Worm (Caenorhabditis elegans): ENCODE measurements around the gene W06G6.11.

- no peak for TF ChIP-seq nhr-28 (tag; optimal IDR thresholded peaks at IDR 0.05)
- no peak for TF ChIP-seq ztf-4 (tag; optimal IDR thresholded peaks at IDR 0.05)
- TF ChIP-seq daf-12 (tag; optimal IDR thresholded peaks at IDR 0.05) = no peak
- no peak for TF ChIP-seq egl-27 (tag; optimal IDR thresholded peaks at IDR 0.05)
- no peak for TF ChIP-seq ama-1 (optimal IDR thresholded peaks at IDR 0.05)
- TF ChIP-seq sea-2 (GFP tag; optimal IDR thresholded peaks at IDR 0.05) = no peak
- TF ChIP-seq aly-2 (tag; optimal IDR thresholded peaks at IDR 0.05) = no peak
Measured at ce11 chrV:16647093-16647492, 2.0 kb downstream of the W06G6.11 start, which contains the start of gene W06G6.10.
